Fruit fly (Drosophila melanogaster) S2 (cell line): ENCODE measurements around the gene CG14907.

Experiments used
- CG8478 ChIP-seq: fragments of >200 bp; optimal IDR thresholded peaks from 2 replicates; lab custom pipeline; 2018
- CTCF ChIP-seq, 2 experiments: fragments of >200 bp; optimal IDR thresholded peaks; 2 replicates each; lab custom pipeline; 2018

dm6 chr3R:16677934-16678333 is 25.8 kb upstream of the CG14907 start:
- no peak for TF ChIP-seq CG8478
- no peak for TF ChIP-seq CTCF (optimal IDR thresholded peaks at IDR 0.05; lab: Kevin White, UChicago)
